Fruit fly (Drosophila melanogaster) whole organism, wandering third instar larva: ENCODE data around the gene CG7443.

Source experiments
- CG9705 ChIP-seq: fragments of 200-800 bp; sonication (Bioruptor generic); optimal IDR thresholded peaks from 2 replicates; lab custom pipeline; 2018; ENCODE audit warnings: missing biosample characterization, mild to moderate bottlenecking, missing genetic modification characterization
- CrebA ChIP-seq: fragments of 200-800 bp; sonication (Bioruptor generic); optimal IDR thresholded peaks from 2 replicates; lab custom pipeline; 2016; ENCODE audit warnings: missing biosample characterization, mild to moderate bottlenecking, missing genetic modification characterization, borderline replicate concordance
- ey ChIP-seq: fragments of 200-800 bp; sonication (Bioruptor generic); optimal IDR thresholded peaks from 2 replicates; lab custom pipeline; 2016; ENCODE audit warnings: missing biosample characterization, missing genetic modification characterization

DNA sequence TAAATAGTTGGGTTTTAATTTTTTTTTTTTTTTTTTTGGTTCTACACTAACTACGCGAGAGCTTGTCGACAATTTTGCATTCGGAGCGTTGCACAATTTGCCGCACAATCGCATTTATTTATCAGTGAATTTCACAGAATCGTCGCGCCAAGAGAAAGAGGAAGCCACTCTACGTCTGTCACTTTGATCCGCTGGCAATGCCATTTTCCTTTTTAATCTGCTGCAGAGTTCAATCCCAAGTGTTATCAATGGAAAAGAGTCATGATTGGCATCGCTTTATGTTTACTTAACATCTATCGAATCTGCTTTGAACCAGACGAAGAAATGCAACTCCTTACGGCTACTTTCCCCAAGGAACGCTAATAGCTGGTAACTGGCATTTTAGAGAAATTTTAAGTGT lies 5.5 kb downstream of the CG7443 start:
- TF ChIP-seq CrebA (GFP tag; lab: Kevin White, UChicago) (no peak), CG9705 (GFP tag; lab: Kevin White, UChicago) (no peak), ey (GFP tag; lab: Kevin White, UChicago) (no peak)
